Worm (Caenorhabditis elegans): ENCODE results near the gene Y53G8AR.5.

DNA sequence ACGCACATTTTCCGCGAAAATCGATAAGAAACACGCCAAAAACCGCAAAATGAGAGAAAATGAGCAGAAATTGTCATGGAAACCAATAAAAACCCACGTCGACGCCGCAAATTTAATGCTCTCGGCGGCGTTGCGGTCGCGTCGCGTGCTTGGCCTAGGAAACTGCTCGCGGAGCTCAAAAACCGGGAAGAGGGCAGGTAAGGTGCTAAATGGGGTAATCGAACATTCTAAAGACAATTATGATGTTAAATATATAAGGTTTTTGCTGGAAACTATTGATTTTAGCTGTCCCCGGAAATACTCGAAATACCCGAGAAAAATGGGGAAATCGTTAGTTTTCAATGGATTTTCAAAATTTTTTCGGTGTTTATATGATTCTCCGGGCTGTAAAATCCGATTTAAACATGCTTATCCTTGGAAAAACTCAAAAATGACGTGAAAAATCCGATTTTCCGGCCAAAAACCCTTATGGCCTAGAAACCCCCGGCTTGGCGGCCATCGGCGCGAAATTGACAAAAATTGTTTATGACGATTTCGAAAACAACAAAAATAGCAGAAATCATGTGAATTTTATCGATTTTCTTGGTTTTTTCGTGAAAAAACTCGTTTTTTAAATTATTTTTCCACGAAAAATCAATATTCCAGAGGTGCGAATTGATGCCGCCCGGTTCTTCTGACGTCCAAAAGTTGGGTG, 25.2 kb downstream of the Y53G8AR.5 start, which contains the start of gene phf-15:
- TF ChIP-seq snpc-4 (tag; optimal IDR thresholded peaks at IDR 0.05) = no peak
- TF ChIP-seq unc-62 (GFP tag; optimal IDR thresholded peaks at IDR 0.05) = no peak
- TF ChIP-seq grh-1 (GFP tag; IDR thresholded peaks at IDR 0.05) = no peak
- TF ChIP-seq jun-1 (tag; optimal IDR thresholded peaks at IDR 0.05) = no peak
- no peak for TF ChIP-seq sptf-1 (tag; optimal IDR thresholded peaks at IDR 0.05)
- no peak for TF ChIP-seq nhr-77 (tag; optimal IDR thresholded peaks at IDR 0.05)
- TF ChIP-seq nhr-71 (tag; optimal IDR thresholded peaks at IDR 0.05) = no peak
- no peak for TF ChIP-seq tlp-1 (tag; optimal IDR thresholded peaks at IDR 0.05)
- peak in 1 of 2 experiments; percentile 39 for TF ChIP-seq lsy-2 (tag; optimal IDR thresholded peaks at IDR 0.05)
- no peak for TF ChIP-seq fos-1 (tag; optimal IDR thresholded peaks at IDR 0.05)
- TF ChIP-seq mdl-1 (tag; optimal IDR thresholded peaks at IDR 0.05) = no peak
- no peak for TF ChIP-seq lin-13 (GFP tag; optimal IDR thresholded peaks at IDR 0.05)
